Worm (Caenorhabditis elegans) whole organism, late embryonic: ENCODE measurements around the gene ZK355.2.

ENCODE experiments used
- ceh-2 ChIP-seq: sonication (generic microtip); optimal IDR thresholded peaks from 2 replicates; lab custom pipeline; 2016; ENCODE audit warnings: missing genotype, missing genetic modification characterization, missing compliant biosample characterization
- ceh-24 ChIP-seq: sonication (generic microtip); optimal IDR thresholded peaks from 2 replicates; lab custom pipeline; 2016; ENCODE audit warnings: mild to moderate bottlenecking, missing genetic modification characterization, missing compliant biosample characterization
- hlh-13 ChIP-seq: fragments of 200-800 bp; sonication (Bioruptor generic); optimal IDR thresholded peaks from 2 replicates; lab custom pipeline; 2018; ENCODE audit warnings: mild to moderate bottlenecking, missing genetic modification characterization, missing compliant biosample characterization
- tbx-2 ChIP-seq: sonication (generic microtip); optimal IDR thresholded peaks from 2 replicates; lab custom pipeline; 2016; ENCODE audit warnings: missing genetic modification characterization, missing compliant biosample characterization

DNA sequence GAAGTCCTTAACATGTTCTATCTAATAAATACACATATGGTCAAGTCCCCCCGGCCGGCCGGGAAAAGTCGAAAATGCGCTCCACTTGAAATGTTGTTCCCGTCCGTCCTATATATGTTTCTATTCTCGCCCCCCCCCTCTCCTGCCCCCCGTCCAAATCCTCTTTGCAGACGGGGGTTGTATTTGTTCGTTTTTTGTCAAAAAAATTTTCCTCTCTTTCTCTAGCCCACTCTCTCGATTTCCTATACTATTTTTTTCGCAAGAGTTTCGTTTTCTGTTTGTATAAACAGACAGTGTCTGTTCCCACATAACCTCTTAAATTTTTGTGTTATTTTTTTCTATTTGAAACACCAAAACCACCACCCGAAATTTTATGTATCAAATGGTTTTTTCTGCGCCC lies 43.3 kb downstream of the ZK355.2 start:
- no peak for TF ChIP-seq tbx-2 (tag; lab: Kevin White, UChicago)
- no peak for TF ChIP-seq ceh-24
- TF ChIP-seq hlh-13, result no peak
- TF ChIP-seq ceh-2, result no peak
